Fruit fly (Drosophila melanogaster): ENCODE data around the gene Tsp66E.

The Tsp66E gene

dm6 chr3L:8881778-8882366 lies 30.4 kb upstream of the Tsp66E start (continued):
- TF ChIP-seq ss (GFP tag; optimal IDR thresholded peaks at IDR 0.05) (peak; percentile 60 to 65), Eip75B (GFP tag; optimal IDR thresholded peaks at IDR 0.05) (peak; percentile 46), CG8119 (GFP tag; IDR thresholded peaks at IDR 0.05) (peak; percentile 52; the same call in 1 of the 3 replicates), CG3032 (tag; optimal IDR thresholded peaks at IDR 0.05) (peak; percentile 61), topi (GFP tag; optimal IDR thresholded peaks at IDR 0.05) (peak; percentile 14), CG9139 (GFP tag; optimal IDR thresholded peaks at IDR 0.05) (no peak), Met (GFP tag; optimal IDR thresholded peaks at IDR 0.05) (peak; percentile 50), CG15336 (GFP tag; IDR thresholded peaks at IDR 0.05) (peak; percentile 37; the same call in 1 of the 2 replicates), Smox (GFP tag; optimal IDR thresholded peaks at IDR 0.05) (peak; percentile 47), esn (GFP tag; optimal IDR thresholded peaks at IDR 0.05) (peak; percentile 49), Hr38 (GFP tag; optimal IDR thresholded peaks at IDR 0.05) (no peak), CG31627 (GFP tag; optimal IDR thresholded peaks at IDR 0.05) (peak; percentile 26), CG1621 (tag; optimal IDR thresholded peaks at IDR 0.05) (peak; percentile 46), Hr39 (GFP tag; optimal IDR thresholded peaks at IDR 0.05) (peak; percentile 13), Hr4 (GFP tag; optimal IDR thresholded peaks at IDR 0.05) (peak; percentile 39), Eip93F (GFP tag; optimal IDR thresholded peaks at IDR 0.05) (no peak), net (GFP tag; optimal IDR thresholded peaks at IDR 0.05) (peak; percentile 59), CG6276 (GFP tag; optimal IDR thresholded peaks at IDR 0.05) (peak; percentile 29), CG10631 (GFP tag; optimal IDR thresholded peaks at IDR 0.05) (peak; percentile 73), Lpt (GFP tag; optimal IDR thresholded peaks at IDR 0.05) (peak; percentile 10), CG8319 (GFP tag; optimal IDR thresholded peaks at IDR 0.05) (peak; percentile 6), lz (GFP tag; optimal IDR thresholded peaks at IDR 0.05) (peak; percentile 10), CG32006 (GFP tag; optimal IDR thresholded peaks at IDR 0.05) (peak; percentile 64), OdsH (GFP tag; optimal IDR thresholded peaks at IDR 0.05) (peak; percentile 64), pdm3 (GFP tag; optimal IDR thresholded peaks at IDR 0.05) (peak; percentile 55), CG6808 (GFP tag; optimal IDR thresholded peaks at IDR 0.05) (peak; percentile 73), CG34406 (GFP tag; optimal IDR thresholded peaks at IDR 0.05) (peak; percentile 46), Sox102F (GFP tag; optimal IDR thresholded peaks at IDR 0.05) (peak; percentile 12), fd59A (GFP tag; optimal IDR thresholded peaks at IDR 0.05) (peak; percentile 61), fd85E (GFP tag; optimal IDR thresholded peaks at IDR 0.05) (no peak), CG6792 (GFP tag; optimal IDR thresholded peaks at IDR 0.05) (peak; percentile 34), achi (GFP tag; optimal IDR thresholded peaks at IDR 0.05) (peak; percentile 76), acj6 (GFP tag; optimal IDR thresholded peaks at IDR 0.05) (peak; percentile 54), Sox15 (GFP tag; optimal IDR thresholded peaks at IDR 0.05) (peak; percentile 9), Gug (GFP tag; IDR thresholded peaks at IDR 0.05) (no peak), CG6163 (GFP tag; IDR thresholded peaks at IDR 0.05) (peak; percentile 59; the same call in 1 of the 3 replicates), eg (GFP tag; IDR thresholded peaks at IDR 0.05) (0 out of 3 replicates have a peak, but pooled peaks have one; percentile 31), cyc (GFP tag; optimal IDR thresholded peaks at IDR 0.05) (no peak), CG11902 (GFP tag; optimal IDR thresholded peaks at IDR 0.05) (no peak), Eip78C (GFP tag) (peak; percentile 93), svp (GFP tag) (no peak), CG10669 (GFP tag; optimal IDR thresholded peaks at IDR 0.05) (peak; percentile 52)

- TF ChIP-seq CG8319 (GFP tag; optimal IDR thresholded peaks at IDR 0.05) (no peak), Ets21C (GFP tag; optimal IDR thresholded peaks at IDR 0.05) (no peak), dac (GFP tag; optimal IDR thresholded peaks at IDR 0.05) (no peak), CG34406 (GFP tag; optimal IDR thresholded peaks at IDR 0.05) (no peak), CG6854 (GFP tag; optimal IDR thresholded peaks at IDR 0.05) (no peak), salr (GFP tag; optimal IDR thresholded peaks at IDR 0.05) (no peak), Hr39 (GFP tag; optimal IDR thresholded peaks at IDR 0.05) (no peak), CG3032 (tag; optimal IDR thresholded peaks at IDR 0.05) (no peak), Sox102F (GFP tag; optimal IDR thresholded peaks at IDR 0.05) (no peak), Eip78C (GFP tag) (no peak), esn (GFP tag; optimal IDR thresholded peaks at IDR 0.05) (no peak)
Measured at dm6 chr3L:8888533-8888932, 23.8 kb upstream of the Tsp66E start, which contains the start of gene CG43169. CG43169 (minus strand) TSS chr3L:8888633.
